Worm (Caenorhabditis elegans) whole organism, L4/young adult: Measurements from ENCODE around the gene ddx-46.

Experiments
- W03F9.2 ChIP-seq: fragments of 150-350 bp; optimal IDR thresholded peaks from 2 replicates; lab custom pipeline; 2014; ENCODE audit warnings: missing biosample characterization, missing genetic modification characterization
- dao-5 ChIP-seq: sonication (generic microtip); optimal IDR thresholded peaks from 2 replicates; lab custom pipeline; 2016; ENCODE audit warnings: missing genotype, missing genetic modification characterization, moderate library complexity, missing compliant biosample characterization
- him-1 ChIP-seq: sonication (generic microtip); optimal IDR thresholded peaks from 2 replicates; lab custom pipeline; 2016; ENCODE audit warnings: missing genotype, missing genetic modification reagents, missing genetic modification characterization, missing compliant biosample characterization

The ddx-46 gene

DNA sequence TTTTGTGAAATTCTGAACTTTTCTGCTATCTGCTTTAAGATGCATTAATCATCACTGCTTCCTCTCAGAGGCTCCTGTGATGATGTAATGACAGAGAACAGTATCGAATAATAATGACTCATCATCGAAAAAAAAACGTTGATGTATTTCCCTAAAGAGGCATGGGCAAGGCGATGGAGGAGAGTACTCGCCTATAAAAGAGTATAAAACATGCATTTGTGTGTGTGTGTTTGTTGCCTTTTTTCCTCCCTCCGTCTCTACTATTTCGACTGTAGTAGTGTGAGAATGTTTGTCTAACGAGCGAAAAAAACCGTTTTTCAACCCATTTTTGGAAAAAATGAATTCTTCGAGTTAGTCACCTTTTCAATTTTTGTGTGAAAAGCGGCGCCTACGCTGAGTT, 24.6 kb downstream of the ddx-46 start:
- TF ChIP-seq him-1 (tag; lab: Kevin White, UChicago) = no peak

ce11 chrIV:1278945-1279344, 30.5 kb downstream of the ddx-46 start:
- TF ChIP-seq dao-5 (no peak), W03F9.2 (tag; lab: Kevin White, UChicago) (no peak), him-1 (tag; lab: Kevin White, UChicago) (no peak)

DNA sequence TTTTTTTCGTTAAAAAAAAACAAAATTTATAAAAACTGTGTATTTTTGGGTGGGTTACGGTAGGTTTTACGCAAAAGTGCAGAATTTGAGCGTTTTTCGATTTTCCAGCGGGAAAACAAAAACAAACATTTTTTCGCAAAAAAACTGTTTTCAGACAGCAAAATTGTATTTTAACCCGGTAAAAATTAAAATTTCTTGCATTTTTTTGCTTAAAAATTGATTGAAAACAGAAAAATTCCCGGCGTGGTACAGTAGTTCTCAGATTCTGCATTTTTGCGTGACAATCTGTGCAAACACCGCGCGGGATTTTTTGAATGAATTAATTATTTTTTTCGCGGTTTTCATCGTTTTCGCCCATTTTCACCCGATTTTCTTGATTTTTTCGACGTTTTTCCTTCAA, 32.4 kb downstream of the ddx-46 start:
- TF ChIP-seq W03F9.2 (tag; lab: Kevin White, UChicago) (no peak), him-1 (tag; lab: Kevin White, UChicago) (no peak), dao-5 (no peak)

DNA sequence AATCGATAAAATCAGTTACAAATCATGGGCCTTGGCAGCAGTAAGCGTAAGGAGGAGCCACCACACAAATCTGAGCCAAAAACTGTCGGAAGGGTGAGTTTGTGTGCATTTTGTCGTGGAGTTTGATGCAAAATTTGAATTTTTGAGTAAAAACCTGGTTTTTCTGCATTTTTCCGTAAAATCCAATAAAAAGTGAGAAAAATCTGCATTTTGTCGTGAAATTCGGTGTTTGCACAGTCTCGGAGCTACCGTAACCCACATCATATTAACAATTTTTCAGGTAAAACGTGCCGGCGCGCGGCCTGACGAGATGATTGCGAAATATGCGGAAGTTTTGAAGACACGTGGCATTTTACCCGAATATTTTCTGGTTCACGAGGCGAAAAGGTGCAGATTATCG, 33.5 kb downstream of the ddx-46 start:
- no peak for TF ChIP-seq him-1 (tag; lab: Kevin White, UChicago)
- no peak for TF ChIP-seq W03F9.2 (tag; lab: Kevin White, UChicago)
- TF ChIP-seq dao-5 = no peak

DNA sequence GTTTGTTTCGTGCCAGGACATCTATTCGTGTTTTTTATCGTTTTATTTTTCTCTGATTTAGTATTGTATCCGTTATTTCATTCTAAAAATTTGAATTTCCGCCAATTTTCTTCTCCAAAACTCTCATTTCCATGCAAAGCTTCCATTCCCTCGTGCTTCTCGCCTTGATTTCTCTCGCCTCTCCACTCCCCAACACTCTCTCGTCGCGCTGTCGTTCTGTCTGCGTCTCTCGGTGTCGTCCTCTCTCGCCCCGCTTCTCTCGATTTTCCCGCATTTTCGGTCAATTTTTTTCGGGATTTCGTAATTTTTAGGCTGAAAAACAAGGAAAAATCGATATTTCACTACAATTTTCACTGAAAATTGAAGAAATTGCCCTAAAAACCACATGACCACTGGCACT, 34.9 kb downstream of the ddx-46 start, which contains the start of gene C09E9.1:
C09E9.1 (plus strand) TSS at position 286 of the 400 bp plus-strand sequence.
- TF ChIP-seq dao-5 (no peak), W03F9.2 (tag; lab: Kevin White, UChicago) (peak; percentile 32)

DNA sequence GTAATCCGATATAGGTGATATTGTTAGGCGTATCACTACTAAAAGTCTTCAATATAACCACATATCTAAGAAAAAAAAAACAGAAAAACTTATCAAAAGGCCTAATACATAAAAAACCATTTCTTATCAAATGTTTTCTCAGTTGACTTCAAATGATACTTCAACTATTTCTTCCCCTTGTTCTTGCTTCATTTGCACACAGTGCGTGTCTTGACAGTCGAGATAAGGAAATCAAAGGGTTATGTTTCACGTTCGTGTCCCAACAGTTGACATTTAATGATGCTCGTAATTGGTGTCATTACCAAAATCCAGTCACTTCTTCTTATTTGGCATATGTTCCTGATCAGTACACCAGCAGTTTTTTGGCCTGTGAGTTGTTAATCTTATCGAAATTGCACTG, 42.7 kb downstream of the ddx-46 start, which contains the start of gene clec-170:
clec-170 (plus strand) TSS at position 143 of the 400 bp plus-strand sequence.
- no peak for TF ChIP-seq dao-5
- TF ChIP-seq him-1 (tag; lab: Kevin White, UChicago) = no peak
- no peak for TF ChIP-seq W03F9.2 (tag; lab: Kevin White, UChicago)

DNA sequence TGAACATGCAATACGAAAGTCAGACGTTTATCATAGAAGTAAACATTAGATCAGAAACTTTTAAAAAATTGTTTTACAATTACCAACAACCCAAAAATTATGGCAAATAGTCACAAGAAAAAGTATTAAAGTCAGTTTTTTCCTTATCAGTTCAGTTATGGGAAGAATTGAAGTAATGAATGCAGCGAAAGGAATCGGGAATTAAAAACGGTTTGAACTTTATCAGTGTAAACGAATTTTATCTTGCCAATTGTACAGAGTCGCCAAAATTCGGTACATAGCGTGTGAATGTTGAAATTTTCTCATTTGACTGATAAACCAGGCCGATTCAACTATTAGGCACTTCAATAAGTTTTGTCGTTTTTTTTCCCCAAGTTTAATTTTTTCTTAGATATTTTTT, 43.3 kb downstream of the ddx-46 start:
- TF ChIP-seq him-1 (tag; lab: Kevin White, UChicago) (no peak), W03F9.2 (tag; lab: Kevin White, UChicago) (no peak), dao-5 (no peak)

DNA sequence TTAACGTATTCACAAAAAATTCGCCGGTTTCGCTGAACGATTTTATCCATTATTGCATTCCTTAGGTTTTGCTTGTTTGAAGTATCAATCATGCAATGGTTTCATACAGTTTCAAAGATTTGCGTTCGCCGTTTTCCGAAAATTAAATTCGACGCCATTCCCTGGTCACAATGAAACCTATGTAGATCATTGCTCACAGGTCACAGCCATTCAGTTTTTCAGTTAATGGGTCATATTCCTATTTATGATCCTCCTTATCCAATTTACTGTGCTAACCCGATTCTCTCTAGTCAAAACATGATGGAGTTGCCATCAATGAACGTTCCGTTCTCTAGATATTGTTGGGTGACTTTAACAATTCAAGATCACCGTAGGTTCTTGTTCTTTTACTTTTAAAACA, 44.5 kb downstream of the ddx-46 start, which contains the start of gene F38A1.13:
F38A1.13 (plus strand) TSS at position 301 of the 400 bp plus-strand sequence.
- TF ChIP-seq W03F9.2 (tag; lab: Kevin White, UChicago) (no peak), dao-5 (no peak), him-1 (tag; lab: Kevin White, UChicago) (no peak)

DNA sequence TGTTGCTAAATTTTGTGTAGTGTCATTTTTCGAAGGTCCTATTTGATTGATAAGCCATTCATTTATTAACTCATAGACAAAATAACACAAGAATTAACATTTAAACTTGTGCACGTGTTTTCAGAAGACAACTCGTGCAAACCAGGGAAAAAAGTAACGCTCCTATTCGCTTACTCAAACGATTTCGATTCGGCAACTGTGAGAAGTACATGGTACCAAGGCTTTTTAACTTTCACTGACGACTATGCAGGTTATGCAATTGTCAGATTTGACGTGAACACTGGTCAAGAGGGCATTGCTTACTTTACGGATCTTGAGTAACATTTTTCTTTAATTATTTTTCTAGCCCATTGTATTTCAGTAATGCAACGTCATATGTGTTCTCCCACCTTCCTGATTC, 47.5 kb downstream of the ddx-46 start:
- TF ChIP-seq W03F9.2 (tag; lab: Kevin White, UChicago) (no peak), dao-5 (no peak), him-1 (tag; lab: Kevin White, UChicago) (no peak)

- TF ChIP-seq dao-5 = no peak
- no peak for TF ChIP-seq W03F9.2 (tag; lab: Kevin White, UChicago)
- no peak for TF ChIP-seq him-1 (tag; lab: Kevin White, UChicago)
Measured at ce11 chrIV:1261024-1261423, 48.4 kb downstream of the ddx-46 start, which contains the start of gene clec-169. TSS of gene clec-169 (plus strand) at chrIV:1261324.

ce11 chrIV:1260474-1260873, 49.0 kb downstream of the ddx-46 start:
- no peak for TF ChIP-seq W03F9.2 (tag; lab: Kevin White, UChicago)
- TF ChIP-seq dao-5 = no peak
- no peak for TF ChIP-seq him-1 (tag; lab: Kevin White, UChicago)

ce11 chrIV:1256723-1257122, 52.7 kb downstream of the ddx-46 start, which contains the start of gene clec-168:
TSS of gene clec-168 (plus strand) at chrIV:1256969.
- TF ChIP-seq dao-5 (no peak), W03F9.2 (tag; lab: Kevin White, UChicago) (no peak), him-1 (tag; lab: Kevin White, UChicago) (no peak)

- no peak for TF ChIP-seq W03F9.2 (tag; lab: Kevin White, UChicago)
- TF ChIP-seq him-1 (tag; lab: Kevin White, UChicago) = no peak
- TF ChIP-seq dao-5 = no peak
Measured at ce11 chrIV:1255632-1256031, 53.8 kb downstream of the ddx-46 start, which contains the start of gene clec-167. TSS of gene clec-167 (minus strand) at chrIV:1255732.

DNA sequence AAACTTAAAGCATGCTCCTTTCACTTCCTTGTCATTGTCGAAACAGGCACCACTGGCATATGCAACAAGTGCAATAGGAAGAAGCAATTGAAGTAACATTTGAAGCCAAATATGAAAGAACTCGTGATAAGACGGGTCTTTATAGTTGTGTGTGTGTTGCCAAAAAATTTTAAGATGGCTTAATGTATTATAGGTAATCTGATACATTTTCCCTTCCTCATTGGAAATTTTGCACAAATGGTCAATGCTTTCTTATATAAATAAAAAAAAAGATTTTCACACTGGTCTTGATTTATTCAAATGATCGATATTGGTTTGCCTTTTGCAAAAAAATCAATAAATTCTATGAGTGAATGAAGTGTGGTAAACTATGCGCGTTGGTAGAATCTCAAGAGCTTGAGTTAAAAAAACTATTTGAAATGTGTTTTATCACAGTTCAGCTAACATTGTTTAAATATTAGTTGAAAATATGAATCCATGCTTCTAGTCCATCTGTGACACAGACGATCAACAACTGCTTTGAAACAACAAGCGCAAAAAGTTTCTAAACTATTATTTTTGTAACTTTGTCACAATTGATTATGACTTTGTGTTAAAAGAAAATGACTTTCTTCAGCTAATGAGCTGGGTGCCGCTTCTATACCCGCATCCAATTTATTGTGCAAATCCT, 58.1 kb downstream of the ddx-46 start, which contains the start of the genes clec-166 and F38A1.6:
clec-166 (minus strand) TSS at position 101 of the 670 bp plus-strand sequence.
F38A1.6 (plus strand) TSS at position 620 of the 670 bp plus-strand sequence.
- no peak for TF ChIP-seq dao-5
- TF ChIP-seq him-1 (tag; lab: Kevin White, UChicago) = no peak
- no peak for TF ChIP-seq W03F9.2 (tag; lab: Kevin White, UChicago)
